Worm (Caenorhabditis elegans) whole organism, late embryonic: ENCODE data around the gene ivph-3.

Experiments used
- C38D4.7 ChIP-seq: fragments of 200-800 bp; sonication (Bioruptor generic); optimal IDR thresholded peaks from 2 replicates; lab custom pipeline; 2018; ENCODE audit warnings: mild to moderate bottlenecking, missing genetic modification characterization, moderate library complexity, missing compliant biosample characterization
- ceh-34 ChIP-seq: sonication (generic microtip); optimal IDR thresholded peaks from 2 replicates; lab custom pipeline; 2016; ENCODE audit warnings: mild to moderate bottlenecking, missing genetic modification characterization, missing compliant biosample characterization
- ceh-48 ChIP-seq: sonication (generic microtip); optimal IDR thresholded peaks from 2 replicates; lab custom pipeline; 2016; ENCODE audit warnings: missing genetic modification characterization, inconsistent platforms, missing compliant biosample characterization
- ceh-9 ChIP-seq: sonication (generic microtip); optimal IDR thresholded peaks from 2 replicates; lab custom pipeline; 2016; ENCODE audit warnings: mild to moderate bottlenecking, missing genetic modification characterization, inconsistent platforms, missing compliant biosample characterization
- che-1 ChIP-seq: sonication (generic microtip); optimal IDR thresholded peaks from 2 replicates; lab custom pipeline; 2016; ENCODE audit warnings: mild to moderate bottlenecking, missing genetic modification characterization, missing compliant biosample characterization
- dve-1 ChIP-seq: sonication (generic microtip); optimal IDR thresholded peaks from 2 replicates; lab custom pipeline; 2017; ENCODE audit warnings: antibody characterized with exemption, mild to moderate bottlenecking, missing genetic modification characterization, missing compliant biosample characterization
- elt-2 ChIP-seq: sonication (generic microtip); optimal IDR thresholded peaks from 2 replicates; lab custom pipeline; 2016; ENCODE audit warnings: missing genetic modification reagents, missing genetic modification characterization, missing compliant biosample characterization
- ets-4 ChIP-seq: sonication (generic microtip); optimal IDR thresholded peaks from 2 replicates; lab custom pipeline; 2016; ENCODE audit warnings: missing genetic modification characterization, missing compliant biosample characterization
- hlh-13 ChIP-seq: fragments of 200-800 bp; sonication (Bioruptor generic); optimal IDR thresholded peaks from 2 replicates; lab custom pipeline; 2018; ENCODE audit warnings: mild to moderate bottlenecking, missing genetic modification characterization, missing compliant biosample characterization
- nfya-1 ChIP-seq: sonication (generic microtip); optimal IDR thresholded peaks from 2 replicates; lab custom pipeline; 2017; ENCODE audit warnings: missing genetic modification characterization, mild to moderate bottlenecking, missing compliant biosample characterization, antibody characterized with exemption, moderate library complexity
- nhr-11 ChIP-seq: fragments of 150-350 bp; optimal IDR thresholded peaks from 2 replicates; lab custom pipeline; 2014; ENCODE audit warnings: missing biosample characterization, missing genetic modification characterization
- pax-1 ChIP-seq: fragments of 150-350 bp; optimal IDR thresholded peaks from 2 replicates; lab custom pipeline; 2014; ENCODE audit warnings: missing biosample characterization, missing genetic modification characterization
- syd-9 ChIP-seq: sonication (generic microtip); optimal IDR thresholded peaks from 2 replicates; lab custom pipeline; 2016; ENCODE audit warnings: mild to moderate bottlenecking, missing genetic modification characterization, moderate library complexity, missing compliant biosample characterization

DNA sequence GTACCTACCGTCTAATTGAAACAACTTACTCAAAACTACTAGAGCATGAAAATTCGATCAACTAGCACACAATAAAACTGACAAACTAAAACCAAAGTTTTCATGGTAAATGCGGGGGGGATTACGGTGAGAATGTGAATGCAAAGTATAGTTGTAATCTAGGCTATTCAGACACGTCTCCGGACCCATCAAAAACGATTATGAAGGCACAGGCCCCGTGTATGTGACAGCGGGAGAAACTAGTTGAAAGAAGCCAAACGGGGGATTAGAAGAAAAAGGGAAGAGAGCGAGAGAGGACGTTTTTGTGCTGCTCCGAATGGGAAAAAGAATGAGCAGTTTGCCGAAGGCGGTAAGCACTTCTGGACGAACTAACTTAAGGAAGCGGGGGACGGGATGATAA lies 37.6 kb downstream of the ivph-3 start:
- TF ChIP-seq elt-2 (tag; lab: Kevin White, UChicago) (no peak), nfya-1 (tag; lab: Kevin White, UChicago) (no peak), dve-1 (no peak), pax-1 (tag; lab: Kevin White, UChicago) (no peak), hlh-13 (no peak), syd-9 (no peak), ceh-48 (tag; lab: Kevin White, UChicago) (no peak), nhr-11 (tag; lab: Kevin White, UChicago) (no peak), che-1 (tag; lab: Kevin White, UChicago) (no peak), ceh-9 (tag; lab: Kevin White, UChicago) (no peak), ceh-34 (no peak), C38D4.7 (no peak), ets-4 (no peak)
